Worm (Caenorhabditis elegans) whole organism, L2 larva: ENCODE measurements around the gene K05F6.8.

ENCODE experiments used
- F13H6.1 ChIP-seq: sonication (generic microtip); optimal IDR thresholded peaks from 2 replicates; lab custom pipeline; 2016; ENCODE audit warnings: missing genetic modification characterization, missing compliant biosample characterization
- ama-1 ChIP-seq: fragments of 150-350 bp; optimal IDR thresholded peaks from 2 replicates; lab custom pipeline; 2018; ENCODE audit warnings: inconsistent platforms
- lin-39 ChIP-seq: fragments of 150-350 bp; optimal IDR thresholded peaks from 2 replicates; lab custom pipeline; 2014; ENCODE audit warnings: missing biosample characterization, missing genetic modification reagents, missing genetic modification characterization
- nhr-12 ChIP-seq: fragments of 150-350 bp; optimal IDR thresholded peaks from 2 replicates; lab custom pipeline; 2014; ENCODE audit warnings: missing biosample characterization, missing genetic modification characterization
- nhr-6 ChIP-seq: fragments of 150-350 bp; optimal IDR thresholded peaks from 2 replicates; lab custom pipeline; 2014; ENCODE audit warnings: missing biosample characterization, missing genetic modification characterization
- nhr-77 ChIP-seq: fragments of 150-350 bp; optimal IDR thresholded peaks from 2 replicates; lab custom pipeline; 2014; ENCODE audit warnings: missing biosample characterization, missing genetic modification characterization
- snpc-4 ChIP-seq: fragments of 150-350 bp; optimal IDR thresholded peaks from 2 replicates; lab custom pipeline; 2014; ENCODE audit warnings: missing biosample characterization, missing genetic modification characterization
- unc-62 ChIP-seq: fragments of 150-350 bp; optimal IDR thresholded peaks from 2 replicates; lab custom pipeline; 2014; ENCODE audit warnings: missing biosample characterization, missing genetic modification reagents, missing genetic modification characterization

- no peak for TF ChIP-seq ama-1
- no peak for TF ChIP-seq nhr-12 (tag; lab: Kevin White, UChicago)
- TF ChIP-seq lin-39 (tag; lab: Kevin White, UChicago) = no peak
- TF ChIP-seq F13H6.1 (tag; lab: Kevin White, UChicago) = no peak
- TF ChIP-seq nhr-77 (tag; lab: Kevin White, UChicago) = no peak
- TF ChIP-seq snpc-4 (tag; lab: Kevin White, UChicago) = no peak
- TF ChIP-seq unc-62 (GFP tag; lab: Kevin White, UChicago) = no peak
- TF ChIP-seq nhr-6 = no peak
These were observed 27.6 kb upstream of the K05F6.8 start, which contains the start of gene clec-20 for ce11 chrII:1595137-1595536.
